Worm (Caenorhabditis elegans) whole organism, L4 larva: ENCODE data around the gene K02A6.3.

ENCODE experiments used
- attf-4 ChIP-seq: sonication (generic microtip); optimal IDR thresholded peaks from 3 replicates; lab custom pipeline; 2017; ENCODE audit warnings: missing biosample characterization, missing genetic modification characterization
- fos-1 ChIP-seq: fragments of 150-350 bp; optimal IDR thresholded peaks from 2 replicates; lab custom pipeline; 2014; ENCODE audit warnings: missing biosample characterization, missing genetic modification characterization
- lin-38 ChIP-seq: fragments of 200-800 bp; sonication (Bioruptor generic); IDR thresholded peaks from 2 replicates; pipeline ENCODE4 v1.3.6; 2022; ENCODE audit warnings: missing genetic modification reagents, missing genetic modification characterization, missing compliant biosample characterization
- mep-1 ChIP-seq: fragments of 150-350 bp; sonication (generic microtip); optimal IDR thresholded peaks from 3 replicates; lab custom pipeline; 2014; ENCODE audit warnings: missing biosample characterization, missing genetic modification characterization
- nhr-10 ChIP-seq: fragments of 150-350 bp; optimal IDR thresholded peaks from 2 replicates; lab custom pipeline; 2014; ENCODE audit warnings: missing biosample characterization, missing genetic modification characterization
- nhr-11 ChIP-seq: fragments of 150-350 bp; optimal IDR thresholded peaks from 2 replicates; lab custom pipeline; 2014; ENCODE audit warnings: missing biosample characterization, missing genetic modification characterization
- nhr-237 ChIP-seq: sonication (generic microtip); optimal IDR thresholded peaks from 2 replicates; lab custom pipeline; 2017; ENCODE audit warnings: missing biosample characterization, missing genetic modification characterization
- snpc-4 ChIP-seq: fragments of 150-350 bp; optimal IDR thresholded peaks from 2 replicates; lab custom pipeline; 2014; ENCODE audit warnings: missing biosample characterization, missing genetic modification characterization
- zag-1 ChIP-seq: fragments of 150-350 bp; optimal IDR thresholded peaks from 2 replicates; lab custom pipeline; 2014; ENCODE audit warnings: missing biosample characterization, missing genetic modification characterization

ce11 chrX:8231858-8232257 lies at the start of gene K02A6.3:
- peak; percentile 84 for TF ChIP-seq nhr-11
- TF ChIP-seq lin-38 (GFP tag; lab: Robert Waterston, UW), result no peak
- no peak for TF ChIP-seq snpc-4 (tag; lab: Kevin White, UChicago)
- no peak for TF ChIP-seq attf-4
- TF ChIP-seq fos-1 (tag; lab: Kevin White, UChicago), result no peak
- no peak for TF ChIP-seq nhr-10 (tag; lab: Kevin White, UChicago)
- no peak for TF ChIP-seq zag-1 (tag; lab: Kevin White, UChicago)
- TF ChIP-seq mep-1 (tag; lab: Kevin White, UChicago), result peak; percentile 93
- no peak for TF ChIP-seq nhr-237
